Fruit fly (Drosophila melanogaster): Measurements from ENCODE around the gene CG46025.
A peak's percentile ranks its signal among the peaks of the same experiment; 100 is the strongest.

CG46025 gene

DNA sequence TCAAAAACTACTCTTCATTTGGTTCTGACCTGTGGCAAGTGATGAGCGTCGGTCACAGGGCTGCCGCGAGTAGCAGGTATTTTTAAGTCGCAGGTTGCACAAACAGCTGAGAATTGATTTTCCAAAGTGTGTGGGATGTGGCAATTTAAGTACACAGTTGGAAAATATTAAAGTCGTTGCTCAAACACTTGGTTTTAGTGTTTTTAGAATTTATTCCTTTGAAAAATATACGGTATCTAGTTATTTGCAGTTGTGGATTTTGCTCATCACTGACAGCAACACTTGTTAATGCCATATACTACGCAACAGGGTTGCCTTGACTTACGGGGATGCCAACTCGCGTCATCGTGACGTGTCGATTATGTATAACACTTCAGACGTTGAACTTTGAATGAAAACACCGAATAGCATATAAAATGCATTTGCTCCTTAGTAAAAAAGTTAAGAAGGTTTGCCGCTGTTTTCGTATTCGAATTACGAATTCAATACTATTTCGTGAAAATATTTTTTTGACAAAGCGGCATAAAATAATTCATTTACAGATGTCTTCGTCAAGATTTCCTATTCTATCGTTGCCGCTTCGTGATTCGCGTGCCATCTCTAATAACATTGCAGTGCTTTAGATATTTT is 45.9 kb downstream of the CG46025 start, which contains the start of the genes Herp and r2d2 (continued):
- TF ChIP-seq sr (GFP tag; IDR thresholded peaks at IDR 0.05), result peak; percentile 44; the same call in 1 of the 3 replicates
- peak; percentile 100 for TF ChIP-seq CG3995 (GFP tag; optimal IDR thresholded peaks at IDR 0.05)
- peak; percentile 83 for TF ChIP-seq vvl (GFP tag; IDR thresholded peaks at IDR 0.05)
- TF ChIP-seq CG13287 (GFP tag; IDR thresholded peaks at IDR 0.05; ENCODE audit: partially characterized antibody), result peak; percentile 92
- peak; percentile 31; the same call in 1 of the 2 replicates for TF ChIP-seq GATAe (GFP tag; conservative IDR thresholded peaks at IDR 0.05)
- TF ChIP-seq D (optimal IDR thresholded peaks at IDR 0.05), result no peak
- TF ChIP-seq D (GFP tag; optimal IDR thresholded peaks at IDR 0.05), result peak; percentile 82
- TF ChIP-seq nmo (GFP tag; optimal IDR thresholded peaks at IDR 0.05), result peak; percentile 93
- TF ChIP-seq lov (optimal IDR thresholded peaks at IDR 0.05), result no peak
- no peak for TF ChIP-seq lov (GFP tag; IDR thresholded peaks at IDR 0.05)
- TF ChIP-seq H15 (GFP tag; IDR thresholded peaks at IDR 0.05), result peak; percentile 82
- TF ChIP-seq gro (GFP tag; optimal IDR thresholded peaks at IDR 0.05), result peak; percentile 95
- peak; percentile 63 for TF ChIP-seq Ravus (GFP tag; IDR thresholded peaks at IDR 0.05)
- no peak; the same call in 1 of the 2 replicates for TF ChIP-seq tna (GFP tag; IDR thresholded peaks at IDR 0.05; ENCODE audit: partially characterized antibody)
- TF ChIP-seq gcm (GFP tag; optimal IDR thresholded peaks at IDR 0.05), result peak; percentile 71
- TF ChIP-seq tll (GFP tag; optimal IDR thresholded peaks at IDR 0.05), result peak; percentile 70 to 99
- peak; percentile 38 for TF ChIP-seq gfzf (GFP tag; optimal IDR thresholded peaks at IDR 0.05)
- TF ChIP-seq Dbx (GFP tag; IDR thresholded peaks at IDR 0.05), result peak; percentile 94
- peak; percentile 86 for TF ChIP-seq Ada2b (GFP tag; IDR thresholded peaks at IDR 0.05)
- peak; percentile 59 for TF ChIP-seq E2f2 (GFP tag; IDR thresholded peaks at IDR 0.05)
- TF ChIP-seq zfh2 (GFP tag; optimal IDR thresholded peaks at IDR 0.05), result peak; percentile 97
- peak; percentile 88 for TF ChIP-seq HHEX (GFP tag; optimal IDR thresholded peaks at IDR 0.05)
- peak; percentile 77 for TF ChIP-seq vnd (GFP tag; IDR thresholded peaks at IDR 0.05; ENCODE audit: partially characterized antibody)
- peak; percentile 89 for TF ChIP-seq Dek (tag; optimal IDR thresholded peaks at IDR 0.05)
- peak; percentile 12 for TF ChIP-seq hkb (optimal IDR thresholded peaks at IDR 0.05)
- peak; percentile 88 for TF ChIP-seq hkb (GFP tag; IDR thresholded peaks at IDR 0.05)
- peak; percentile 91 for TF ChIP-seq CG4820 (GFP tag; optimal IDR thresholded peaks at IDR 0.05)
- TF ChIP-seq CG18619 (GFP tag; optimal IDR thresholded peaks at IDR 0.05), result peak; percentile 91

- no peak for TF ChIP-seq Optix (GFP tag; IDR thresholded peaks at IDR 0.05)
- TF ChIP-seq Trl (optimal IDR thresholded peaks at IDR 0.05), result no peak
- no peak for TF ChIP-seq Trl (GFP tag; optimal IDR thresholded peaks at IDR 0.05)
- peak; percentile 95 for TF ChIP-seq CG8281 (tag; optimal IDR thresholded peaks at IDR 0.05)
- TF ChIP-seq Med (GFP tag), result peak; percentile 21
- no peak for TF ChIP-seq CG8089 (GFP tag; optimal IDR thresholded peaks at IDR 0.05)
- no peak for TF ChIP-seq HLH54F (GFP tag; optimal IDR thresholded peaks at IDR 0.05)
- no peak for TF ChIP-seq maf-S (GFP tag; optimal IDR thresholded peaks at IDR 0.05)
- TF ChIP-seq Ptx1 (GFP tag; IDR thresholded peaks at IDR 0.05), result no peak
- TF ChIP-seq D (optimal IDR thresholded peaks at IDR 0.05), result no peak
- no peak for TF ChIP-seq D (GFP tag; optimal IDR thresholded peaks at IDR 0.05)
- no peak for TF ChIP-seq Pdp1 (GFP tag; optimal IDR thresholded peaks at IDR 0.05)
- no peak for TF ChIP-seq CG18476 (GFP tag; optimal IDR thresholded peaks at IDR 0.05)
These were observed 53.6 kb downstream of the CG46025 start for dm6 chr2L:7807563-7807962.

Measured in whole organism, embryonic.